Worm (Caenorhabditis elegans) whole organism, young adult: ENCODE measurements around the gene erh-2.
A peak's percentile ranks its signal among the peaks of the same experiment; 100 is the strongest.

Experiments
- B0035.1 ChIP-seq: sonication (generic microtip); optimal IDR thresholded peaks from 2 replicates; lab custom pipeline; 2016; ENCODE audit warnings: missing genetic modification characterization, mild to moderate bottlenecking, missing compliant biosample characterization, missing genotype, missing genetic modification reagents
- D2030.7 ChIP-seq: fragments of 200-800 bp; sonication (Bioruptor generic); IDR thresholded peaks from 2 replicates; pipeline ENCODE4 v1.3.6; 2022; ENCODE audit warnings: missing genetic modification reagents, missing genetic modification characterization, missing compliant biosample characterization
- F10E7.11 ChIP-seq: sonication (generic microtip); optimal IDR thresholded peaks from 2 replicates; lab custom pipeline; 2017; ENCODE audit warnings: mild to moderate bottlenecking, missing genetic modification characterization, moderate library complexity, missing compliant biosample characterization
- F23B12.7 ChIP-seq: sonication (generic microtip); optimal IDR thresholded peaks from 2 replicates; lab custom pipeline; 2017; ENCODE audit warnings: missing genetic modification characterization, mild to moderate bottlenecking, missing compliant biosample characterization, antibody characterized with exemption, moderate library complexity; ENCODE audit not compliant: insufficient read depth
- F52B5.7 ChIP-seq: sonication (generic microtip); optimal IDR thresholded peaks from 2 replicates; lab custom pipeline; 2016; ENCODE audit warnings: mild to moderate bottlenecking, missing genetic modification characterization, missing compliant biosample characterization
- K12H6.12 ChIP-seq: fragments of 200-800 bp; sonication (Bioruptor generic); optimal IDR thresholded peaks from 2 replicates; lab custom pipeline; 2018; ENCODE audit warnings: mild to moderate bottlenecking, missing genetic modification characterization, missing compliant biosample characterization
- T26A5.8 ChIP-seq: sonication (generic microtip); optimal IDR thresholded peaks from 2 replicates; lab custom pipeline; 2016; ENCODE audit warnings: missing genetic modification characterization, missing compliant biosample characterization
- Y67H2A.10 ChIP-seq: fragments of 200-800 bp; sonication (Bioruptor generic); conservative IDR thresholded peaks from 2 replicates; pipeline ENCODE4 v1.3.6; 2022; ENCODE audit warnings: missing genetic modification reagents, missing genetic modification characterization, missing compliant biosample characterization
- attf-5 ChIP-seq: fragments of 200-800 bp; sonication (Bioruptor generic); optimal IDR thresholded peaks from 2 replicates; lab custom pipeline; 2018; ENCODE audit warnings: mild to moderate bottlenecking, missing genetic modification characterization, missing compliant biosample characterization
- ccch-3 ChIP-seq: fragments of 200-800 bp; sonication (Bioruptor generic); optimal IDR thresholded peaks from 2 replicates; lab custom pipeline; 2018; ENCODE audit warnings: mild to moderate bottlenecking, missing genetic modification characterization, missing compliant biosample characterization
- ceh-100 ChIP-seq: fragments of 200-800 bp; sonication (Bioruptor generic); IDR thresholded peaks from 2 replicates; pipeline ENCODE4 v1.3.6; 2022; ENCODE audit warnings: missing genetic modification reagents, missing genetic modification characterization, missing compliant biosample characterization
- ceh-27 ChIP-seq: fragments of 200-800 bp; sonication (Bioruptor generic); optimal IDR thresholded peaks from 2 replicates; lab custom pipeline; 2018; ENCODE audit warnings: mild to moderate bottlenecking, missing genetic modification characterization, moderate library complexity, missing compliant biosample characterization
- ceh-40 ChIP-seq: fragments of 200-800 bp; sonication (Bioruptor generic); IDR thresholded peaks from 2 replicates; pipeline ENCODE4 v1.3.6; 2022; ENCODE audit warnings: missing genetic modification characterization, missing compliant biosample characterization
- ceh-58 ChIP-seq: fragments of 200-800 bp; sonication (Bioruptor generic); IDR thresholded peaks from 2 replicates; pipeline ENCODE4 v1.3.6; 2022; ENCODE audit warnings: missing genetic modification characterization, missing compliant biosample characterization
- ceh-79 ChIP-seq: sonication (generic microtip); optimal IDR thresholded peaks from 2 replicates; lab custom pipeline; 2017; ENCODE audit warnings: mild to moderate bottlenecking, missing genetic modification characterization, missing compliant biosample characterization
- die-1 ChIP-seq: sonication (generic microtip); optimal IDR thresholded peaks from 2 replicates; lab custom pipeline; 2016; ENCODE audit warnings: missing genotype, mild to moderate bottlenecking, missing genetic modification characterization, missing compliant biosample characterization
- dpff-1 ChIP-seq: sonication (generic microtip); optimal IDR thresholded peaks from 2 replicates; lab custom pipeline; 2017; ENCODE audit warnings: mild to moderate bottlenecking, missing genetic modification characterization, missing compliant biosample characterization
- egl-18 ChIP-seq: fragments of 200-800 bp; sonication (Bioruptor generic); IDR thresholded peaks from 2 replicates; pipeline ENCODE4 v1.3.6; 2022; ENCODE audit warnings: missing genetic modification reagents, missing genetic modification characterization, missing compliant biosample characterization
- him-1 ChIP-seq: sonication (generic microtip); optimal IDR thresholded peaks from 2 replicates; lab custom pipeline; 2016; ENCODE audit warnings: missing genotype, missing genetic modification reagents, missing genetic modification characterization, missing compliant biosample characterization
- hlh-26 ChIP-seq: fragments of 200-800 bp; sonication (Bioruptor generic); conservative IDR thresholded peaks from 2 replicates; pipeline ENCODE4 v1.3.6; 2022; ENCODE audit warnings: missing genetic modification reagents, missing genetic modification characterization, missing compliant biosample characterization
- hmg-20 ChIP-seq: fragments of 200-800 bp; sonication (Bioruptor generic); IDR thresholded peaks from 2 replicates; pipeline ENCODE4 v1.3.6; 2022; ENCODE audit warnings: missing genetic modification reagents, missing genetic modification characterization, missing compliant biosample characterization
- hrde-1 ChIP-seq: sonication (generic microtip); optimal IDR thresholded peaks from 2 replicates; lab custom pipeline; 2016; ENCODE audit warnings: missing genetic modification characterization, mild to moderate bottlenecking, missing compliant biosample characterization, moderate library complexity, missing genotype, missing genetic modification reagents, borderline replicate concordance
- lin-26 ChIP-seq: fragments of 200-800 bp; sonication (Bioruptor generic); IDR thresholded peaks from 2 replicates; pipeline ENCODE4 v1.3.6; 2022; ENCODE audit warnings: missing genetic modification reagents, missing genetic modification characterization, missing compliant biosample characterization
- lin-35 ChIP-seq, 3 experiments: fragments of 150-350 bp in 2 of 3; sonication (generic microtip) in 1 of 3; optimal IDR thresholded peaks; 2 replicates each; lab custom pipeline; 2014 to 2018; ENCODE audit warnings: missing biosample characterization in 3 of 3, missing genetic modification characterization in 3 of 3, missing genetic modification reagents in 3 of 3
- lin-40 ChIP-seq: sonication (generic microtip); optimal IDR thresholded peaks from 2 replicates; lab custom pipeline; 2016; ENCODE audit warnings: missing genetic modification characterization, mild to moderate bottlenecking, missing compliant biosample characterization, missing genotype, missing genetic modification reagents
- lin-54 ChIP-seq: fragments of 200-800 bp; sonication (Bioruptor generic); optimal IDR thresholded peaks from 2 replicates; lab custom pipeline; 2018; ENCODE audit warnings: mild to moderate bottlenecking, missing genetic modification characterization, missing compliant biosample characterization
- lir-1 ChIP-seq: fragments of 200-800 bp; sonication (Bioruptor generic); conservative IDR thresholded peaks from 2 replicates; pipeline ENCODE4 v1.3.6; 2022; ENCODE audit warnings: missing genetic modification reagents, missing genetic modification characterization, missing compliant biosample characterization
- madf-3 ChIP-seq: fragments of 200-800 bp; sonication (Bioruptor generic); IDR thresholded peaks from 2 replicates; pipeline ENCODE4 v1.3.6; 2022; ENCODE audit warnings: missing genetic modification reagents, missing genetic modification characterization, missing compliant biosample characterization
- madf-6 ChIP-seq: fragments of 200-800 bp; sonication (Bioruptor generic); IDR thresholded peaks from 2 replicates; pipeline ENCODE4 v1.3.6; 2022; ENCODE audit warnings: missing genetic modification reagents, missing genetic modification characterization, missing compliant biosample characterization
- mcd-1 ChIP-seq: fragments of 200-800 bp; sonication (Bioruptor generic); IDR thresholded peaks from 2 replicates; pipeline ENCODE4 v1.3.6; 2022; ENCODE audit warnings: missing genetic modification reagents, missing genetic modification characterization, missing compliant biosample characterization
- nhr-179 ChIP-seq: sonication (generic microtip); optimal IDR thresholded peaks from 2 replicates; lab custom pipeline; 2016; ENCODE audit warnings: mild to moderate bottlenecking, missing genetic modification characterization, missing compliant biosample characterization
- nhr-80 ChIP-seq: sonication (generic microtip); optimal IDR thresholded peaks from 2 replicates; lab custom pipeline; 2016; ENCODE audit warnings: missing genetic modification characterization, missing compliant biosample characterization
- rcor-1 ChIP-seq: fragments of 200-800 bp; sonication (Bioruptor generic); IDR thresholded peaks from 2 replicates; pipeline ENCODE4 v1.3.6; 2022; ENCODE audit warnings: missing genetic modification reagents, missing genetic modification characterization, missing compliant biosample characterization
- snpc-1.3 ChIP-seq: sonication (generic microtip); optimal IDR thresholded peaks from 2 replicates; lab custom pipeline; 2017; ENCODE audit warnings: missing genetic modification characterization, mild to moderate bottlenecking, missing compliant biosample characterization, antibody characterized with exemption, moderate library complexity, missing genotype, missing genetic modification reagents; ENCODE audit not compliant: insufficient read depth
- snpc-3.4 ChIP-seq: sonication (generic microtip); optimal IDR thresholded peaks from 2 replicates; lab custom pipeline; 2017; ENCODE audit warnings: missing genetic modification characterization, mild to moderate bottlenecking, missing compliant biosample characterization, antibody characterized with exemption, moderate library complexity, missing genotype, missing genetic modification reagents
- snpc-4 ChIP-seq, 5 experiments: fragments of 150-350 bp in 1 of 5; sonication (generic microtip) in 4 of 5; optimal IDR thresholded peaks; 2 replicates each; lab custom pipeline; 2014 to 2018; ENCODE audit warnings: missing genetic modification characterization in 5 of 5, missing biosample characterization in 3 of 5, antibody characterized with exemption in 2 of 5, mild to moderate bottlenecking in 2 of 5, missing compliant biosample characterization in 2 of 5, missing genotype in 2 of 5, moderate library complexity in 2 of 5, missing genetic modification reagents in 1 of 5
- tbp1 ChIP-seq: fragments of 200-800 bp; sonication (Bioruptor generic); optimal IDR thresholded peaks from 2 replicates; lab custom pipeline; 2018; ENCODE audit warnings: mild to moderate bottlenecking, missing genetic modification characterization, missing compliant biosample characterization
- tbx-9 ChIP-seq: sonication (generic microtip); optimal IDR thresholded peaks from 2 replicates; lab custom pipeline; 2016; ENCODE audit warnings: borderline replicate concordance, missing genetic modification characterization, inconsistent platforms, missing compliant biosample characterization
- unc-130 ChIP-seq: sonication (generic microtip); optimal IDR thresholded peaks from 2 replicates; lab custom pipeline; 2016; ENCODE audit warnings: missing genetic modification reagents, missing genetic modification characterization, missing compliant biosample characterization
- zim-3 ChIP-seq: sonication (generic microtip); optimal IDR thresholded peaks from 2 replicates; lab custom pipeline; 2017; ENCODE audit warnings: mild to moderate bottlenecking, missing genetic modification characterization, moderate library complexity, missing compliant biosample characterization
- ztf-18 ChIP-seq: sonication (generic microtip); optimal IDR thresholded peaks from 2 replicates; lab custom pipeline; 2016; ENCODE audit warnings: missing genotype, mild to moderate bottlenecking, missing genetic modification characterization, missing compliant biosample characterization
- ztf-3 ChIP-seq: fragments of 200-800 bp; sonication (Bioruptor generic); optimal IDR thresholded peaks from 2 replicates; lab custom pipeline; 2018; ENCODE audit warnings: mild to moderate bottlenecking, missing genetic modification characterization, missing compliant biosample characterization

erh-2 gene

ce11 chrIII:4568455-4568854, 24.6 kb upstream of the erh-2 start, which contains the start of gene idhg-1 (continued):
- TF ChIP-seq ccch-3 (no peak), F23B12.7 (peak; percentile 19), B0035.1 (tag; lab: Kevin White, UChicago) (peak; percentile 5), dpff-1 (tag; lab: Kevin White, UChicago) (no peak), T26A5.8 (no peak), lin-40 (peak; percentile 51), ceh-79 (no peak), him-1 (peak; percentile 80), nhr-80 (tag; lab: Kevin White, UChicago) (peak; percentile 59), unc-130 (GFP tag; lab: Kevin White, UChicago) (peak; percentile 65), rcor-1 (peak; percentile 63; the same call in 1 of the 2 replicates), lin-35 (GFP tag; optimal IDR thresholded peaks at IDR 0.05; lab: Kevin White, UChicago) (peak in 1 of 3 experiments; percentile 47), tbp1 (GFP tag; lab: Kevin White, UChicago) (peak; percentile 53), ceh-100 (GFP tag; lab: Robert Waterston, UW) (peak; percentile 46; the same call in 1 of the 2 replicates), ceh-27 (peak; percentile 34), snpc-4 (GFP tag; optimal IDR thresholded peaks at IDR 0.05; lab: Kevin White, UChicago) (no peak), snpc-4 (tag; optimal IDR thresholded peaks at IDR 0.05; lab: Kevin White, UChicago) (peak in 3 of 4 experiments; percentile 8 to 63 (median 12)), K12H6.12 (tag; lab: Kevin White, UChicago) (peak; percentile 45), lin-54 (peak; percentile 55), madf-3 (no peak), mcd-1 (peak; percentile 46; the same call in 1 of the 2 replicates), tbx-9 (tag; lab: Kevin White, UChicago) (no peak), hmg-20 (0 out of 2 replicates have a peak, but pooled peaks have one; percentile 64)

- peak; percentile 52 for TF ChIP-seq F23B12.7
- peak; percentile 28 for TF ChIP-seq nhr-80 (tag; lab: Kevin White, UChicago)
- TF ChIP-seq snpc-4 (GFP tag; optimal IDR thresholded peaks at IDR 0.05; lab: Kevin White, UChicago): no peak
- TF ChIP-seq snpc-4 (tag; optimal IDR thresholded peaks at IDR 0.05; lab: Kevin White, UChicago): peak in 2 of 4 experiments; percentile 22 to 26
- TF ChIP-seq ceh-58: no peak
- TF ChIP-seq lin-40: no peak
- TF ChIP-seq attf-5: peak; percentile 15
- no peak for TF ChIP-seq ztf-18 (tag; lab: Kevin White, UChicago)
- no peak for TF ChIP-seq lin-26 (GFP tag; lab: Robert Waterston, UW)
- TF ChIP-seq lir-1: no peak
- no peak for TF ChIP-seq egl-18
- TF ChIP-seq hlh-26: no peak
- no peak for TF ChIP-seq hrde-1 (tag; lab: Kevin White, UChicago)
- no peak for TF ChIP-seq zim-3 (tag; lab: Kevin White, UChicago)
- TF ChIP-seq D2030.7: no peak
These were observed 14.6 kb upstream of the erh-2 start, which contains the start of the genes sel-5 and wdr-48 for ce11 chrIII:4578385-4578903. Gene sel-5 (minus strand): TSS chrIII:4578437. Gene wdr-48 (plus strand): TSS chrIII:4578853.

- TF ChIP-seq snpc-1.3 (tag; lab: Kevin White, UChicago) (no peak), madf-6 (GFP tag; lab: Robert Waterston, UW) (no peak), die-1 (no peak), F10E7.11 (no peak), T26A5.8 (no peak), ceh-58 (no peak), nhr-179 (tag; lab: Kevin White, UChicago) (no peak), Y67H2A.10 (GFP tag; lab: Robert Waterston, UW) (no peak), attf-5 (no peak), ztf-3 (GFP tag; lab: Kevin White, UChicago) (no peak), lin-35 (GFP tag; optimal IDR thresholded peaks at IDR 0.05; lab: Kevin White, UChicago) (no peak), snpc-3.4 (tag; lab: Kevin White, UChicago) (no peak), ceh-79 (no peak), ceh-40 (GFP tag; lab: Robert Waterston, UW) (no peak), F52B5.7 (tag; lab: Kevin White, UChicago) (no peak), D2030.7 (no peak)
These were observed 11.5 kb upstream of the erh-2 start, which contains the start of gene F35G12.12 for ce11 chrIII:4581495-4581894. Gene F35G12.12 (plus strand): TSS chrIII:4581795.
